Worm (Caenorhabditis elegans) whole organism, young adult: ENCODE data around the gene clec-206.

ENCODE experiments used
- B0019.2 ChIP-seq: fragments of 200-800 bp; sonication (Bioruptor generic); conservative IDR thresholded peaks from 2 replicates; pipeline ENCODE4 v1.3.6; 2022; ENCODE audit warnings: missing genetic modification reagents, missing genetic modification characterization, missing compliant biosample characterization
- B0261.1 ChIP-seq: sonication (generic microtip); optimal IDR thresholded peaks from 2 replicates; lab custom pipeline; 2016; ENCODE audit warnings: mild to moderate bottlenecking, missing genetic modification characterization, moderate library complexity, missing compliant biosample characterization
- C06A6.2 ChIP-seq: fragments of 200-800 bp; sonication (Bioruptor generic); conservative IDR thresholded peaks from 2 replicates; pipeline ENCODE4 v1.3.6; 2022; ENCODE audit warnings: missing genetic modification characterization, missing compliant biosample characterization
- C17E4.6 ChIP-seq: fragments of 200-800 bp; sonication (Bioruptor generic); IDR thresholded peaks from 2 replicates; pipeline ENCODE4 v1.3.6; 2022; ENCODE audit warnings: missing genetic modification reagents, missing genetic modification characterization, missing compliant biosample characterization
- F23B12.7 ChIP-seq: sonication (generic microtip); optimal IDR thresholded peaks from 2 replicates; lab custom pipeline; 2017; ENCODE audit warnings: missing genetic modification characterization, mild to moderate bottlenecking, missing compliant biosample characterization, antibody characterized with exemption, moderate library complexity; ENCODE audit not compliant: insufficient read depth
- F57C9.4 ChIP-seq: sonication (generic microtip); optimal IDR thresholded peaks from 2 replicates; lab custom pipeline; 2017; ENCODE audit warnings: mild to moderate bottlenecking, missing genetic modification characterization, missing compliant biosample characterization
- T07F8.4 ChIP-seq: sonication (generic microtip); optimal IDR thresholded peaks from 2 replicates; lab custom pipeline; 2016; ENCODE audit warnings: mild to moderate bottlenecking, missing genetic modification characterization, moderate library complexity, missing compliant biosample characterization
- Y53G8AR.9 ChIP-seq: fragments of 200-800 bp; sonication (Bioruptor generic); conservative IDR thresholded peaks from 2 replicates; pipeline ENCODE4 v1.3.6; 2022; ENCODE audit warnings: missing genetic modification reagents, missing genetic modification characterization, missing compliant biosample characterization
- ZK185.1 ChIP-seq: sonication (generic microtip); optimal IDR thresholded peaks from 2 replicates; lab custom pipeline; 2016; ENCODE audit warnings: mild to moderate bottlenecking, missing genetic modification characterization, missing compliant biosample characterization; ENCODE audit not compliant: poor library complexity, severe bottlenecking
- aptf-3 ChIP-seq: fragments of 200-800 bp; sonication (Bioruptor generic); IDR thresholded peaks from 2 replicates; pipeline ENCODE4 v1.3.6; 2022; ENCODE audit warnings: missing genetic modification characterization, missing compliant biosample characterization
- atf-7 ChIP-seq: sonication (generic microtip); optimal IDR thresholded peaks from 2 replicates; lab custom pipeline; 2017; ENCODE audit warnings: mild to moderate bottlenecking, missing genetic modification characterization, missing compliant biosample characterization
- bed-2 ChIP-seq: fragments of 200-800 bp; sonication (Bioruptor generic); IDR thresholded peaks from 2 replicates; pipeline ENCODE4 v1.3.6; 2022; ENCODE audit warnings: missing genetic modification reagents, missing genetic modification characterization, missing compliant biosample characterization
- ccch-3 ChIP-seq: fragments of 200-800 bp; sonication (Bioruptor generic); optimal IDR thresholded peaks from 2 replicates; lab custom pipeline; 2018; ENCODE audit warnings: mild to moderate bottlenecking, missing genetic modification characterization, missing compliant biosample characterization
- cebp-1 ChIP-seq, 2 experiments: fragments of 200-800 bp in 1 of 2; sonication (Bioruptor generic) in 1 of 2; sonication (generic microtip) in 1 of 2; IDR thresholded peaks in 1 of 2; optimal IDR thresholded peaks in 1 of 2; 2 replicates each; pipeline versions ENCODE4 v1.3.6 to Lab custom; 2017 to 2022; ENCODE audit warnings: missing compliant biosample characterization in 2 of 2, missing genetic modification characterization in 2 of 2, mild to moderate bottlenecking in 1 of 2, missing genetic modification reagents in 1 of 2, moderate library complexity in 1 of 2
- ceh-100 ChIP-seq: fragments of 200-800 bp; sonication (Bioruptor generic); IDR thresholded peaks from 2 replicates; pipeline ENCODE4 v1.3.6; 2022; ENCODE audit warnings: missing genetic modification reagents, missing genetic modification characterization, missing compliant biosample characterization
- ceh-91 ChIP-seq: fragments of 200-800 bp; sonication (Bioruptor generic); IDR thresholded peaks from 2 replicates; pipeline ENCODE4 v1.3.6; 2022; ENCODE audit warnings: missing genetic modification reagents, missing genetic modification characterization, missing compliant biosample characterization
- dpff-1 ChIP-seq: sonication (generic microtip); optimal IDR thresholded peaks from 2 replicates; lab custom pipeline; 2017; ENCODE audit warnings: mild to moderate bottlenecking, missing genetic modification characterization, missing compliant biosample characterization
- ets-4 ChIP-seq: fragments of 200-800 bp; sonication (Bioruptor generic); optimal IDR thresholded peaks from 2 replicates; lab custom pipeline; 2018; ENCODE audit warnings: mild to moderate bottlenecking, missing genetic modification characterization, missing compliant biosample characterization
- fkh-3 ChIP-seq: sonication (generic microtip); optimal IDR thresholded peaks from 2 replicates; lab custom pipeline; 2016; ENCODE audit warnings: mild to moderate bottlenecking, missing genetic modification characterization, missing compliant biosample characterization
- hlh-12 ChIP-seq: sonication (generic microtip); optimal IDR thresholded peaks from 2 replicates; lab custom pipeline; 2016; ENCODE audit warnings: missing genetic modification characterization, missing compliant biosample characterization
- hlh-26 ChIP-seq: fragments of 200-800 bp; sonication (Bioruptor generic); conservative IDR thresholded peaks from 2 replicates; pipeline ENCODE4 v1.3.6; 2022; ENCODE audit warnings: missing genetic modification reagents, missing genetic modification characterization, missing compliant biosample characterization
- hsf-1 ChIP-seq: fragments of 200-800 bp; sonication (Bioruptor generic); IDR thresholded peaks from 2 replicates; pipeline ENCODE4 v1.3.6; 2022; ENCODE audit warnings: missing genetic modification reagents, missing genetic modification characterization, missing compliant biosample characterization
- let-526 ChIP-seq: fragments of 200-800 bp; sonication (Bioruptor generic); IDR thresholded peaks from 2 replicates; pipeline ENCODE4 v1.3.6; 2022; ENCODE audit warnings: missing genetic modification reagents, missing genetic modification characterization, missing compliant biosample characterization
- lin-35 ChIP-seq, 3 experiments: fragments of 150-350 bp in 2 of 3; sonication (generic microtip) in 1 of 3; optimal IDR thresholded peaks; 2 replicates each; lab custom pipeline; 2014 to 2018; ENCODE audit warnings: missing biosample characterization in 3 of 3, missing genetic modification characterization in 3 of 3, missing genetic modification reagents in 3 of 3
- lsy-27 ChIP-seq: sonication (generic microtip); optimal IDR thresholded peaks from 2 replicates; lab custom pipeline; 2017; ENCODE audit warnings: missing genetic modification characterization, mild to moderate bottlenecking, missing compliant biosample characterization, antibody characterized with exemption, missing genotype, borderline replicate concordance; ENCODE audit not compliant: insufficient read depth
- madf-6 ChIP-seq: fragments of 200-800 bp; sonication (Bioruptor generic); IDR thresholded peaks from 2 replicates; pipeline ENCODE4 v1.3.6; 2022; ENCODE audit warnings: missing genetic modification reagents, missing genetic modification characterization, missing compliant biosample characterization
- mcd-1 ChIP-seq: fragments of 200-800 bp; sonication (Bioruptor generic); IDR thresholded peaks from 2 replicates; pipeline ENCODE4 v1.3.6; 2022; ENCODE audit warnings: missing genetic modification reagents, missing genetic modification characterization, missing compliant biosample characterization
- mes-4 ChIP-seq: sonication (generic microtip); optimal IDR thresholded peaks from 2 replicates; lab custom pipeline; 2016; ENCODE audit warnings: missing genotype, missing genetic modification characterization, missing compliant biosample characterization
- nhr-90 ChIP-seq: sonication (generic microtip); optimal IDR thresholded peaks from 2 replicates; lab custom pipeline; 2016; ENCODE audit warnings: missing genotype, mild to moderate bottlenecking, missing genetic modification characterization, missing compliant biosample characterization
- snpc-1.3 ChIP-seq: sonication (generic microtip); optimal IDR thresholded peaks from 2 replicates; lab custom pipeline; 2017; ENCODE audit warnings: missing genetic modification characterization, mild to moderate bottlenecking, missing compliant biosample characterization, antibody characterized with exemption, moderate library complexity, missing genotype, missing genetic modification reagents; ENCODE audit not compliant: insufficient read depth
- somi-1 ChIP-seq: fragments of 200-800 bp; sonication (Bioruptor generic); optimal IDR thresholded peaks from 2 replicates; lab custom pipeline; 2018; ENCODE audit warnings: mild to moderate bottlenecking, missing genetic modification characterization, missing compliant biosample characterization
- unc-62 ChIP-seq: fragments of 150-350 bp; optimal IDR thresholded peaks from 2 replicates; lab custom pipeline; 2014; ENCODE audit warnings: missing biosample characterization, missing genetic modification reagents, missing genetic modification characterization
- zim-3 ChIP-seq: sonication (generic microtip); optimal IDR thresholded peaks from 2 replicates; lab custom pipeline; 2017; ENCODE audit warnings: mild to moderate bottlenecking, missing genetic modification characterization, moderate library complexity, missing compliant biosample characterization
- ztf-22 ChIP-seq: fragments of 200-800 bp; sonication (Bioruptor generic); optimal IDR thresholded peaks from 2 replicates; lab custom pipeline; 2018; ENCODE audit warnings: mild to moderate bottlenecking, missing genetic modification characterization, moderate library complexity, missing compliant biosample characterization
- ztf-26 ChIP-seq: sonication (generic microtip); optimal IDR thresholded peaks from 2 replicates; lab custom pipeline; 2017; ENCODE audit warnings: missing genetic modification characterization, missing compliant biosample characterization
- ztf-3 ChIP-seq: fragments of 200-800 bp; sonication (Bioruptor generic); optimal IDR thresholded peaks from 2 replicates; lab custom pipeline; 2018; ENCODE audit warnings: mild to moderate bottlenecking, missing genetic modification characterization, missing compliant biosample characterization

The clec-206 gene

ce11 chrV:2045956-2046355, 41.8 kb upstream of the clec-206 start, which contains the start of gene Y40B10A.5:
Gene Y40B10A.5, minus strand, starts transcription at chrV:2046056.
- TF ChIP-seq hlh-12, result no peak
- no peak for TF ChIP-seq madf-6
- TF ChIP-seq hlh-26, result no peak
- TF ChIP-seq hsf-1 (GFP tag; lab: Robert Waterston, UW), result no peak
- TF ChIP-seq mes-4 (tag; lab: Kevin White, UChicago), result no peak
- TF ChIP-seq C06A6.2 (GFP tag; lab: Robert Waterston, UW), result no peak
- TF ChIP-seq ceh-100 (GFP tag; lab: Robert Waterston, UW), result no peak
- no peak for TF ChIP-seq lsy-27
- no peak for TF ChIP-seq cebp-1 (GFP tag; IDR thresholded peaks at IDR 0.05; lab: Robert Waterston, UW)
- no peak for TF ChIP-seq cebp-1 (tag; optimal IDR thresholded peaks at IDR 0.05; lab: Kevin White, UChicago)
- no peak for TF ChIP-seq F23B12.7 (tag; lab: Kevin White, UChicago)
- no peak for TF ChIP-seq ztf-3 (GFP tag; lab: Kevin White, UChicago)
- TF ChIP-seq, all 124 proteins: peak for 0

DNA sequence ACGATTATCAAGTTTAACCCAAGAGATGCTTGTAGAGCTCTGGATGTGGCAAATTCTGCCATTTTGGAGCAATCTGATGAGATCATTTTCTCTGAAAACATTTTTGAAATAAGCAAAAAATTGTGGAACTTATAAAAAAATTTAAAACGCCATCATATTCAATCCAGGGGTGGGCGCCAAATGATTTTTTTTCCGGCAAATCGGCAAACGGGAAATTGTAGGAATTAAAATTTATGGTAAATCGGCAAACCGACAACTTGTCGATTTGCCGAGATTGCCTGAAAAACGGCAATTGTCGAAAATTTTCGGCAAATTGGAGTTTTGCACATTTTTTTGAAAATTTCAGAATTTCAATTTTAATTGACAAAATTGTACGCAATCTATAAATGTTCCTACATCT, 31.4 kb upstream of the clec-206 start, which contains the start of gene srab-23:
Gene srab-23 (minus strand): TSS at position 101 of the 400 bp plus-strand sequence.
- TF ChIP-seq B0261.1 (tag; lab: Kevin White, UChicago) (no peak), bed-2 (GFP tag; lab: Robert Waterston, UW) (no peak), aptf-3 (GFP tag; lab: Robert Waterston, UW) (no peak), ceh-91 (GFP tag; lab: Robert Waterston, UW) (no peak), zim-3 (tag; lab: Kevin White, UChicago) (no peak), T07F8.4 (tag; lab: Kevin White, UChicago) (no peak), F57C9.4 (tag; lab: Kevin White, UChicago) (no peak), ztf-26 (tag; lab: Kevin White, UChicago) (no peak), ets-4 (GFP tag; lab: Kevin White, UChicago) (no peak), nhr-90 (no peak), unc-62 (GFP tag; lab: Kevin White, UChicago) (no peak), mcd-1 (no peak), ztf-22 (GFP tag; lab: Kevin White, UChicago) (no peak), let-526 (GFP tag; lab: Robert Waterston, UW) (no peak), snpc-1.3 (tag; lab: Kevin White, UChicago) (no peak), B0019.2 (GFP tag; lab: Robert Waterston, UW) (no peak), ZK185.1 (no peak)

- TF ChIP-seq lin-35 (GFP tag; optimal IDR thresholded peaks at IDR 0.05; lab: Kevin White, UChicago) (no peak), C17E4.6 (no peak), dpff-1 (tag; lab: Kevin White, UChicago) (no peak), hsf-1 (GFP tag; lab: Robert Waterston, UW) (no peak), atf-7 (tag; lab: Kevin White, UChicago) (no peak), somi-1 (GFP tag; lab: Kevin White, UChicago) (no peak), ccch-3 (GFP tag; lab: Kevin White, UChicago) (no peak), Y53G8AR.9 (GFP tag; lab: Robert Waterston, UW) (no peak), lsy-27 (no peak), fkh-3 (no peak)
These were observed 27.3 kb upstream of the clec-206 start, which contains the start of gene hil-6 for ce11 chrV:2031454-2031853. Gene hil-6, minus strand, starts transcription at chrV:2031554.
